Worm (Caenorhabditis elegans): Measurements from ENCODE around the gene nspd-5.
"Not testable (repeated sequence)": the region's sequence is repeated elsewhere in the genome, so short reads cannot be mapped to it uniquely, and the experiment has no call there.

DNA sequence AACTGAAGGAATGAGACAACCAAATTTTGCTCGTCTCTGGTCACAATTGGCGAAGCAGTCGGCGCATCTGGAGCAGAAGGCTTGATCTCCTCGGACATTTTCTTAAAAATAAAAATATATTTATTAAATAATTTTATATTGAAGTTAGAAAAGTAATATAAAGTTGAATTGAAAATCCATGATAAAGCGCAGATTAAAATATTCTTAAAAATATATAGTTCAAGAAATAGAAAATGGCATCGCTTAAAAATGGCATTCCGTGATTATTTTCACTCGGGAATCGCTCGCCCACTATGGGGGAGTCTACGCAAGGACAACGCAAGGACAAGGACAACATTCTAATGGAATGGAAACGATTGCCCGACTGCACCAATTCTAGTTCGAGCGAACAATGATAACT is 43.5 kb upstream of the nspd-5 start, which contains the start of gene sgt-1:
- not testable (repeated sequence) for TF ChIP-seq ztf-11 (tag; optimal IDR thresholded peaks at IDR 0.05); madf-5 (GFP tag; IDR thresholded peaks at IDR 0.05); unc-39 (tag; optimal IDR thresholded peaks at IDR 0.05); spr-1 (tag; optimal IDR thresholded peaks at IDR 0.05); fos-1 (tag; optimal IDR thresholded peaks at IDR 0.05); aha-1 (tag); aly-2 (tag; optimal IDR thresholded peaks at IDR 0.05); sdz-12 (GFP tag; optimal IDR thresholded peaks at IDR 0.05); nhr-48 (tag; optimal IDR thresholded peaks at IDR 0.05); lin-39 (tag; optimal IDR thresholded peaks at IDR 0.05); ceh-82 (tag; optimal IDR thresholded peaks at IDR 0.05); egl-43 (GFP tag; IDR thresholded peaks at IDR 0.05); daf-8 (GFP tag; IDR thresholded peaks at IDR 0.05)
